Fruit fly (Drosophila melanogaster): ENCODE results near the gene Caf1-180.

Caf1-180 gene

DNA sequence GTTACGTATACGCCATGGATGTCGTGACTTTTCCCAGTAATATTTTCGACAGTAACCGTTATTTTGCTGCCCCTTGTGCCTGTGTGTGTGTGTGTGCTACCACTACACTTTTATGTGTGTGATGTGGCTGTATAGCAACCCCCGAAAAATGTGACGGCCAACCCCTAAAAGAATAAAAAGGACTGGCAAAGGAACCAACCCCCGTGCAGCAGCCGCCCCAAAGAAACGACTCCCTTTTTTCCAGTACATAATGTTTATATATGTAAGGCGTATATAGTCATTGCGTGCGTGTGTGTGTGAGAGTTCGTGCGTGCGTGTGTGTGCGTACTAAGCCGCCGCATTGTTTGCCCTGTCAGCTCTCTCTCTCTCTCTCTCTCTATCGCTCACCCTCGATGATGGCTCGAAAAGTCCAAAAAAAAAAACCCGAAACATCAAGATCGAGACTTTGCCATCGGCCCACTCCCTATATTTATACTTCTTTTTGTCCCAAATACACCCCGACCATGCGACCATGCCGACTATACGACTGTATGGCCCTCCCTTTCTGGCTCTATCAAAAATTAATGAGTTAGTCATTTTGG, 34.6 kb upstream of the Caf1-180 start (continued):
- TF ChIP-seq Atf-2 (GFP tag; optimal IDR thresholded peaks at IDR 0.05), result no peak
- TF ChIP-seq br (optimal IDR thresholded peaks at IDR 0.05), result no peak
- TF ChIP-seq sr (GFP tag; IDR thresholded peaks at IDR 0.05), result no peak
- TF ChIP-seq bcd (GFP tag; optimal IDR thresholded peaks at IDR 0.05), result no peak
- TF ChIP-seq lab (GFP tag; optimal IDR thresholded peaks at IDR 0.05), result no peak
- no peak for TF ChIP-seq danr (GFP tag; IDR thresholded peaks at IDR 0.05)
- peak; percentile 91 for TF ChIP-seq Nf-YC (tag; optimal IDR thresholded peaks at IDR 0.05)
- TF ChIP-seq crol (GFP tag; IDR thresholded peaks at IDR 0.05), result no peak
- TF ChIP-seq CG10543 (GFP tag; optimal IDR thresholded peaks at IDR 0.05), result no peak
- peak; percentile 40 for TF ChIP-seq CG1832 (GFP tag; optimal IDR thresholded peaks at IDR 0.05)
- TF ChIP-seq CG13424 (tag; optimal IDR thresholded peaks at IDR 0.05), result no peak
- no peak for TF ChIP-seq Rx (GFP tag; IDR thresholded peaks at IDR 0.05)
- no peak for TF ChIP-seq Dref (GFP tag; IDR thresholded peaks at IDR 0.05)
- TF ChIP-seq Awh (GFP tag; IDR thresholded peaks at IDR 0.05), result no peak
- no peak for TF ChIP-seq mirr (GFP tag; optimal IDR thresholded peaks at IDR 0.05)
- no peak for TF ChIP-seq CG10366 (GFP tag; IDR thresholded peaks at IDR 0.05)
- TF ChIP-seq Fer3 (tag; optimal IDR thresholded peaks at IDR 0.05), result no peak
- TF ChIP-seq cg (GFP tag; optimal IDR thresholded peaks at IDR 0.05), result peak; percentile 79
- TF ChIP-seq CG32532 (GFP tag; IDR thresholded peaks at IDR 0.05), result no peak

- TF ChIP-seq CG15479 (GFP tag; optimal IDR thresholded peaks at IDR 0.05) (peak; percentile 14), CG17328 (GFP tag; IDR thresholded peaks at IDR 0.05) (no peak), grn (GFP tag; optimal IDR thresholded peaks at IDR 0.05) (peak; percentile 51), Nf-YC (tag; optimal IDR thresholded peaks at IDR 0.05) (peak; percentile 82), seq (GFP tag; IDR thresholded peaks at IDR 0.05) (peak; percentile 33; the same call in 1 of the 2 replicates), CG5180 (GFP tag; optimal IDR thresholded peaks at IDR 0.05) (no peak), Nf-YB (GFP tag; optimal IDR thresholded peaks at IDR 0.05) (peak; percentile 93), oc (tag; optimal IDR thresholded peaks at IDR 0.05) (peak; percentile 89), cad (GFP tag; optimal IDR thresholded peaks at IDR 0.05) (peak; percentile 52), kni (GFP tag; optimal IDR thresholded peaks at IDR 0.05) (peak; percentile 45)
These were observed 30.9 kb upstream of the Caf1-180 start for dm6 chrX:8637013-8637412.

- TF ChIP-seq CG14710 (tag; optimal IDR thresholded peaks at IDR 0.05), result peak; percentile 8
- TF ChIP-seq corto (GFP tag; optimal IDR thresholded peaks at IDR 0.05), result no peak
- peak; percentile 64 for TF ChIP-seq sqz (GFP tag; optimal IDR thresholded peaks at IDR 0.05)
- no peak for TF ChIP-seq CG12219 (GFP tag; optimal IDR thresholded peaks at IDR 0.05)
- no peak for TF ChIP-seq CG17359 (tag; optimal IDR thresholded peaks at IDR 0.05)
- TF ChIP-seq Atf6 (GFP tag; IDR thresholded peaks at IDR 0.05), result no peak
- no peak for TF ChIP-seq tll (GFP tag; optimal IDR thresholded peaks at IDR 0.05)
- TF ChIP-seq CG10565 (GFP tag; optimal IDR thresholded peaks at IDR 0.05), result no peak
- TF ChIP-seq crp (GFP tag; optimal IDR thresholded peaks at IDR 0.05), result no peak
- TF ChIP-seq CG6813 (GFP tag; optimal IDR thresholded peaks at IDR 0.05), result no peak
- peak; percentile 25 for TF ChIP-seq phol (tag; optimal IDR thresholded peaks at IDR 0.05)
- peak; percentile 58; the same call in 1 of the 2 replicates for TF ChIP-seq CG10321 (GFP tag; IDR thresholded peaks at IDR 0.05)
- TF ChIP-seq CG10267 (tag; optimal IDR thresholded peaks at IDR 0.05), result peak; percentile 17
- TF ChIP-seq lmd (GFP tag; IDR thresholded peaks at IDR 0.05), result no peak
- no peak for TF ChIP-seq ewg (GFP tag; optimal IDR thresholded peaks at IDR 0.05)
- TF ChIP-seq sens (GFP tag), result peak; percentile 61
- 0 out of 2 replicates have a peak, but pooled peaks have one; percentile 18 for TF ChIP-seq CG32772 (GFP tag; IDR thresholded peaks at IDR 0.05)
- no peak for TF ChIP-seq CG11456 (GFP tag; IDR thresholded peaks at IDR 0.05)
- peak; percentile 14 for TF ChIP-seq CG12391 (tag; optimal IDR thresholded peaks at IDR 0.05)
These were observed 30.2 kb upstream of the Caf1-180 start for dm6 chrX:8636114-8636929.
